Worm (Caenorhabditis elegans) whole organism, young adult: Measurements from ENCODE around the gene ncx-9.

Experiments used
- B0035.1 ChIP-seq: sonication (generic microtip); optimal IDR thresholded peaks from 2 replicates; lab custom pipeline; 2016; ENCODE audit warnings: missing genetic modification characterization, mild to moderate bottlenecking, missing compliant biosample characterization, missing genotype, missing genetic modification reagents
- F49E8.2 ChIP-seq: sonication (generic microtip); optimal IDR thresholded peaks from 3 replicates; lab custom pipeline; 2017; ENCODE audit warnings: missing genetic modification characterization, mild to moderate bottlenecking, missing compliant biosample characterization, antibody characterized with exemption, moderate library complexity; ENCODE audit not compliant: insufficient read depth
- F57A8.1 ChIP-seq: fragments of 200-800 bp; sonication (Bioruptor generic); optimal IDR thresholded peaks from 2 replicates; lab custom pipeline; 2018; ENCODE audit warnings: mild to moderate bottlenecking, missing genetic modification characterization, moderate library complexity, missing compliant biosample characterization
- K12H6.12 ChIP-seq: fragments of 200-800 bp; sonication (Bioruptor generic); optimal IDR thresholded peaks from 2 replicates; lab custom pipeline; 2018; ENCODE audit warnings: mild to moderate bottlenecking, missing genetic modification characterization, missing compliant biosample characterization
- Y79H2A.3 ChIP-seq: fragments of 200-800 bp; sonication (Bioruptor generic); conservative IDR thresholded peaks from 2 replicates; pipeline ENCODE4 v1.3.6; 2022; ENCODE audit warnings: missing genetic modification reagents, missing genetic modification characterization, missing compliant biosample characterization
- ZK185.1 ChIP-seq: sonication (generic microtip); optimal IDR thresholded peaks from 2 replicates; lab custom pipeline; 2016; ENCODE audit warnings: mild to moderate bottlenecking, missing genetic modification characterization, missing compliant biosample characterization; ENCODE audit not compliant: poor library complexity, severe bottlenecking
- cebp-1 ChIP-seq, 2 experiments: fragments of 200-800 bp in 1 of 2; sonication (Bioruptor generic) in 1 of 2; sonication (generic microtip) in 1 of 2; IDR thresholded peaks in 1 of 2; optimal IDR thresholded peaks in 1 of 2; 2 replicates each; pipeline versions ENCODE4 v1.3.6 to Lab custom; 2017 to 2022; ENCODE audit warnings: missing compliant biosample characterization in 2 of 2, missing genetic modification characterization in 2 of 2, mild to moderate bottlenecking in 1 of 2, missing genetic modification reagents in 1 of 2, moderate library complexity in 1 of 2
- ceh-100 ChIP-seq: fragments of 200-800 bp; sonication (Bioruptor generic); IDR thresholded peaks from 2 replicates; pipeline ENCODE4 v1.3.6; 2022; ENCODE audit warnings: missing genetic modification reagents, missing genetic modification characterization, missing compliant biosample characterization
- ceh-27 ChIP-seq: fragments of 200-800 bp; sonication (Bioruptor generic); optimal IDR thresholded peaks from 2 replicates; lab custom pipeline; 2018; ENCODE audit warnings: mild to moderate bottlenecking, missing genetic modification characterization, moderate library complexity, missing compliant biosample characterization
- ceh-58 ChIP-seq: fragments of 200-800 bp; sonication (Bioruptor generic); IDR thresholded peaks from 2 replicates; pipeline ENCODE4 v1.3.6; 2022; ENCODE audit warnings: missing genetic modification characterization, missing compliant biosample characterization
- dox-1 ChIP-seq: fragments of 200-800 bp; sonication (Bioruptor generic); IDR thresholded peaks from 2 replicates; pipeline ENCODE4 v1.3.6; 2022; ENCODE audit warnings: missing genetic modification reagents, missing genetic modification characterization, missing compliant biosample characterization
- ekl-4 ChIP-seq: fragments of 200-800 bp; sonication (Bioruptor generic); IDR thresholded peaks from 2 replicates; pipeline ENCODE4 v1.3.6; 2022; ENCODE audit warnings: missing genetic modification reagents, missing genetic modification characterization, missing compliant biosample characterization
- ets-4 ChIP-seq: fragments of 200-800 bp; sonication (Bioruptor generic); optimal IDR thresholded peaks from 2 replicates; lab custom pipeline; 2018; ENCODE audit warnings: mild to moderate bottlenecking, missing genetic modification characterization, missing compliant biosample characterization
- hlh-26 ChIP-seq: fragments of 200-800 bp; sonication (Bioruptor generic); conservative IDR thresholded peaks from 2 replicates; pipeline ENCODE4 v1.3.6; 2022; ENCODE audit warnings: missing genetic modification reagents, missing genetic modification characterization, missing compliant biosample characterization
- hrde-1 ChIP-seq: sonication (generic microtip); optimal IDR thresholded peaks from 2 replicates; lab custom pipeline; 2016; ENCODE audit warnings: missing genetic modification characterization, mild to moderate bottlenecking, missing compliant biosample characterization, moderate library complexity, missing genotype, missing genetic modification reagents, borderline replicate concordance
- lin-26 ChIP-seq: fragments of 200-800 bp; sonication (Bioruptor generic); IDR thresholded peaks from 2 replicates; pipeline ENCODE4 v1.3.6; 2022; ENCODE audit warnings: missing genetic modification reagents, missing genetic modification characterization, missing compliant biosample characterization
- lin-35 ChIP-seq, 3 experiments: fragments of 150-350 bp in 2 of 3; sonication (generic microtip) in 1 of 3; optimal IDR thresholded peaks; 2 replicates each; lab custom pipeline; 2014 to 2018; ENCODE audit warnings: missing biosample characterization in 3 of 3, missing genetic modification characterization in 3 of 3, missing genetic modification reagents in 3 of 3
- lin-40 ChIP-seq: sonication (generic microtip); optimal IDR thresholded peaks from 2 replicates; lab custom pipeline; 2016; ENCODE audit warnings: missing genetic modification characterization, mild to moderate bottlenecking, missing compliant biosample characterization, missing genotype, missing genetic modification reagents
- lsl-1 ChIP-seq: fragments of 200-800 bp; sonication (Bioruptor generic); optimal IDR thresholded peaks from 2 replicates; lab custom pipeline; 2018; ENCODE audit warnings: mild to moderate bottlenecking, missing genetic modification characterization, moderate library complexity, missing compliant biosample characterization
- madf-10 ChIP-seq: sonication (generic microtip); optimal IDR thresholded peaks from 2 replicates; lab custom pipeline; 2016; ENCODE audit warnings: mild to moderate bottlenecking, missing genetic modification characterization, missing compliant biosample characterization
- madf-3 ChIP-seq: fragments of 200-800 bp; sonication (Bioruptor generic); IDR thresholded peaks from 2 replicates; pipeline ENCODE4 v1.3.6; 2022; ENCODE audit warnings: missing genetic modification reagents, missing genetic modification characterization, missing compliant biosample characterization
- madf-8 ChIP-seq: fragments of 200-800 bp; sonication (Bioruptor generic); conservative IDR thresholded peaks from 2 replicates; pipeline ENCODE4 v1.3.6; 2022; ENCODE audit warnings: missing genetic modification reagents, missing genetic modification characterization, missing compliant biosample characterization
- mcd-1 ChIP-seq: fragments of 200-800 bp; sonication (Bioruptor generic); IDR thresholded peaks from 2 replicates; pipeline ENCODE4 v1.3.6; 2022; ENCODE audit warnings: missing genetic modification reagents, missing genetic modification characterization, missing compliant biosample characterization
- nhr-27 ChIP-seq: fragments of 200-800 bp; sonication (Bioruptor generic); optimal IDR thresholded peaks from 2 replicates; lab custom pipeline; 2018; ENCODE audit warnings: mild to moderate bottlenecking, missing genetic modification characterization, moderate library complexity, missing compliant biosample characterization
- nhr-80 ChIP-seq: sonication (generic microtip); optimal IDR thresholded peaks from 2 replicates; lab custom pipeline; 2016; ENCODE audit warnings: missing genetic modification characterization, missing compliant biosample characterization
- rec-8 ChIP-seq, 2 experiments: sonication (generic microtip); optimal IDR thresholded peaks; 2 replicates each; lab custom pipeline; 2016; ENCODE audit warnings: mild to moderate bottlenecking in 2 of 2, missing genetic modification characterization in 2 of 2, missing genetic modification reagents in 2 of 2, missing genotype in 2 of 2, missing biosample characterization in 1 of 2, missing compliant biosample characterization in 1 of 2, moderate library complexity in 1 of 2
- repo-1 ChIP-seq: sonication (generic microtip); optimal IDR thresholded peaks from 2 replicates; lab custom pipeline; 2017; ENCODE audit warnings: mild to moderate bottlenecking, missing genetic modification characterization, missing compliant biosample characterization
- snpc-4 ChIP-seq, 5 experiments: fragments of 150-350 bp in 1 of 5; sonication (generic microtip) in 4 of 5; optimal IDR thresholded peaks; 2 replicates each; lab custom pipeline; 2014 to 2018; ENCODE audit warnings: missing genetic modification characterization in 5 of 5, missing biosample characterization in 3 of 5, antibody characterized with exemption in 2 of 5, mild to moderate bottlenecking in 2 of 5, missing compliant biosample characterization in 2 of 5, missing genotype in 2 of 5, moderate library complexity in 2 of 5, missing genetic modification reagents in 1 of 5
- unc-62 ChIP-seq: fragments of 150-350 bp; optimal IDR thresholded peaks from 2 replicates; lab custom pipeline; 2014; ENCODE audit warnings: missing biosample characterization, missing genetic modification reagents, missing genetic modification characterization
- ztf-25 ChIP-seq: fragments of 200-800 bp; sonication (Bioruptor generic); IDR thresholded peaks from 2 replicates; pipeline ENCODE4 v1.3.6; 2022; ENCODE audit warnings: missing genetic modification reagents, missing genetic modification characterization, missing compliant biosample characterization
- ztf-3 ChIP-seq: fragments of 200-800 bp; sonication (Bioruptor generic); optimal IDR thresholded peaks from 2 replicates; lab custom pipeline; 2018; ENCODE audit warnings: mild to moderate bottlenecking, missing genetic modification characterization, missing compliant biosample characterization

Gene ncx-9

DNA sequence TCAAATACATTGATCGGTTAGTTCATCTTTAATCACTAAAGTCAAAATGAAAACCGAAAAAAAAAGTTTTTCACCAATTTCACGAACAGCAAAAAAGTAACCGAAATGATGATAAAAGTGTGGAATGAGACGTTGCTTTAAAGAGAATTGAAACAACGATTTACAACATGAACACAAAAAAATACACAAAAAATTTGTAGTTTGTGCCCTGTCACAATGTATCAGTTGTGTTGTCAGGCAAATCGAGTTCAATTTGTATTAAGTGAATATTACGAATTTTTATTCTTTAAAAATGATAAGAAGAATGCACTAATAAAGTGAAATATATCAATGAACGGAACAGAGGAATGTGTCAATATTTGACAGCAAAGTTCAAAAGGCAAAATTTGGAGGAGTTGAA, 36.7 kb upstream of the ncx-9 start:
- no peak for TF ChIP-seq snpc-4 (GFP tag; optimal IDR thresholded peaks at IDR 0.05; lab: Kevin White, UChicago)
- TF ChIP-seq snpc-4 (tag; optimal IDR thresholded peaks at IDR 0.05; lab: Kevin White, UChicago): no peak
- no peak for TF ChIP-seq unc-62 (GFP tag; lab: Kevin White, UChicago)
- TF ChIP-seq nhr-27 (tag; lab: Kevin White, UChicago): no peak
- no peak for TF ChIP-seq madf-3 (GFP tag; lab: Robert Waterston, UW)
- TF ChIP-seq B0035.1: no peak
- TF ChIP-seq ceh-58 (GFP tag; lab: Robert Waterston, UW): no peak
- no peak for TF ChIP-seq ceh-27 (GFP tag; lab: Kevin White, UChicago)
- no peak for TF ChIP-seq ceh-100
- no peak for TF ChIP-seq ztf-3 (GFP tag; lab: Kevin White, UChicago)

ce11 chrV:5030715-5031114, 35.7 kb upstream of the ncx-9 start, which contains the start of gene swt-7:
Gene swt-7, minus strand, starts transcription at chrV:5030815.
- TF ChIP-seq K12H6.12 (tag; lab: Kevin White, UChicago) (no peak), rec-8 (tag; optimal IDR thresholded peaks at IDR 0.05; lab: Kevin White, UChicago) (no peak), ztf-25 (GFP tag; lab: Robert Waterston, UW) (no peak), madf-8 (GFP tag; lab: Robert Waterston, UW) (no peak), B0035.1 (no peak), repo-1 (tag; lab: Kevin White, UChicago) (no peak), ZK185.1 (tag; lab: Kevin White, UChicago) (no peak), lsl-1 (GFP tag; lab: Kevin White, UChicago) (no peak), lin-35 (GFP tag; optimal IDR thresholded peaks at IDR 0.05; lab: Kevin White, UChicago) (no peak), lin-40 (no peak), hlh-26 (GFP tag; lab: Robert Waterston, UW) (no peak), hrde-1 (tag; lab: Kevin White, UChicago) (no peak), ekl-4 (GFP tag; lab: Robert Waterston, UW) (no peak), madf-10 (no peak), Y79H2A.3 (GFP tag; lab: Robert Waterston, UW) (no peak), ztf-3 (GFP tag; lab: Kevin White, UChicago) (no peak), F49E8.2 (tag; lab: Kevin White, UChicago) (no peak), mcd-1 (GFP tag; lab: Robert Waterston, UW) (no peak), lin-26 (GFP tag; lab: Robert Waterston, UW) (no peak)

DNA sequence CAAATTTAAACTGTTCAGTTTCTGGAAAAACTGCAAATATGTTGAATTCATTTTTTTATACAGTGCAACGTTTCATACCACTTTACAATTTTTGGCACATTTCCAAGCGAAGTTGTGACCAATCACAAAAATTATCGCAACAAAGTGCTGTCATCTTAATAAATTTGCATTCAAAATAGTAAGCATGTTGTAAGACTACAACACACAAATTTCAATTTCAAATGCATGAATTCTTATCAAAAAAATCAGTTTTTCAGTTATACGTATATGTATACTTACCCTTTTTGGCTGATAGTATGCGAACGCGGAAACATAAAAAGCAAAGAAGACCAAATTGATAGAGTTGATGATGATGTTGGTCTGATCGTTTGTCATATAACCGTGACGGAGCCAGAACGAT, 35.2 kb upstream of the ncx-9 start:
- TF ChIP-seq nhr-80 (tag; lab: Kevin White, UChicago) (peak; percentile 86), F57A8.1 (GFP tag; lab: Kevin White, UChicago) (no peak)

ce11 chrV:5027640-5028039, 32.6 kb upstream of the ncx-9 start, which contains the start of gene cpt-4:
Gene cpt-4, minus strand, starts transcription at chrV:5027723.
- TF ChIP-seq nhr-80 (tag; lab: Kevin White, UChicago) (peak; percentile 84), madf-10 (no peak), dox-1 (peak; percentile 55), cebp-1 (GFP tag; IDR thresholded peaks at IDR 0.05; lab: Robert Waterston, UW) (no peak), cebp-1 (tag; optimal IDR thresholded peaks at IDR 0.05; lab: Kevin White, UChicago) (peak; percentile 5), ets-4 (GFP tag; lab: Kevin White, UChicago) (peak; percentile 17)
